Worm (Caenorhabditis elegans) whole organism, L4/young adult: ENCODE data around the gene ZK1251.3.

ENCODE experiments used
- W03F9.2 ChIP-seq: fragments of 150-350 bp; optimal IDR thresholded peaks from 2 replicates; lab custom pipeline; 2014; ENCODE audit warnings: missing biosample characterization, missing genetic modification characterization
- him-1 ChIP-seq: sonication (generic microtip); optimal IDR thresholded peaks from 2 replicates; lab custom pipeline; 2016; ENCODE audit warnings: missing genotype, missing genetic modification reagents, missing genetic modification characterization, missing compliant biosample characterization

- TF ChIP-seq W03F9.2 (tag; lab: Kevin White, UChicago) (no peak), him-1 (tag; lab: Kevin White, UChicago) (no peak)
These were observed 23.5 kb upstream of the ZK1251.3 start for ce11 chrIV:9659999-9660398.
